Worm (Caenorhabditis elegans) whole organism, mixed stage, embryonic: ENCODE measurements around the gene jun-1.

ENCODE experiments used
- ces-1 ChIP-seq: fragments of 150-350 bp; optimal IDR thresholded peaks from 2 replicates; lab custom pipeline; 2014; ENCODE audit warnings: missing biosample characterization, missing genetic modification reagents, missing genetic modification characterization
- cnd-1 ChIP-seq: fragments of 200-800 bp; sonication (Bioruptor generic); optimal IDR thresholded peaks from 2 replicates; lab custom pipeline; 2018; ENCODE audit warnings: mild to moderate bottlenecking, missing genetic modification characterization, missing compliant biosample characterization
- drap-1 ChIP-seq: fragments of 200-800 bp; sonication (Bioruptor generic); optimal IDR thresholded peaks from 3 replicates; lab custom pipeline; 2018; ENCODE audit warnings: mild to moderate bottlenecking, missing genetic modification characterization, missing compliant biosample characterization
- elt-1 ChIP-seq: sonication (generic microtip); optimal IDR thresholded peaks from 2 replicates; lab custom pipeline; 2017; ENCODE audit warnings: missing genetic modification characterization, mild to moderate bottlenecking, missing compliant biosample characterization, antibody characterized with exemption, moderate library complexity, borderline replicate concordance; ENCODE audit not compliant: insufficient read depth
- lin-13 ChIP-seq: fragments of 150-350 bp; optimal IDR thresholded peaks from 2 replicates; lab custom pipeline; 2014; ENCODE audit warnings: missing biosample characterization, missing genetic modification characterization
- lin-32 ChIP-seq: fragments of 200-800 bp; sonication (Bioruptor generic); optimal IDR thresholded peaks from 2 replicates; lab custom pipeline; 2018; ENCODE audit warnings: mild to moderate bottlenecking, missing genetic modification characterization, missing compliant biosample characterization
- nhr-237 ChIP-seq: fragments of 150-350 bp; optimal IDR thresholded peaks from 2 replicates; lab custom pipeline; 2014; ENCODE audit warnings: missing biosample characterization, missing genetic modification characterization
- nhr-76 ChIP-seq: sonication (generic microtip); optimal IDR thresholded peaks from 2 replicates; lab custom pipeline; 2017; ENCODE audit warnings: missing biosample characterization, missing genetic modification characterization
- snpc-4 ChIP-seq: fragments of 150-350 bp; optimal IDR thresholded peaks from 2 replicates; lab custom pipeline; 2014; ENCODE audit warnings: missing biosample characterization, missing genetic modification characterization
- unc-62 ChIP-seq: fragments of 150-350 bp; optimal IDR thresholded peaks from 2 replicates; lab custom pipeline; 2014; ENCODE audit warnings: missing biosample characterization, missing genetic modification reagents, missing genetic modification characterization
- zip-8 ChIP-seq: fragments of 150-350 bp; optimal IDR thresholded peaks from 2 replicates; lab custom pipeline; 2014; ENCODE audit warnings: missing biosample characterization, missing genetic modification characterization

ce11 chrII:9093584-9093983 lies 19.4 kb upstream of the jun-1 start, which contains the start of gene C07H4.1:
- TF ChIP-seq nhr-76 = no peak
- TF ChIP-seq cnd-1 (tag; lab: Kevin White, UChicago) = no peak
- TF ChIP-seq ces-1 (GFP tag; lab: Kevin White, UChicago) = no peak
- TF ChIP-seq lin-13 (tag; lab: Kevin White, UChicago) = no peak
- TF ChIP-seq elt-1 (tag; lab: Kevin White, UChicago) = no peak
- TF ChIP-seq snpc-4 (tag; lab: Kevin White, UChicago) = no peak
- no peak for TF ChIP-seq drap-1
- TF ChIP-seq zip-8 (tag; lab: Kevin White, UChicago) = no peak
- no peak for TF ChIP-seq nhr-237
- no peak for TF ChIP-seq unc-62 (GFP tag; lab: Kevin White, UChicago)
- TF ChIP-seq lin-32 = no peak
